Worm (Caenorhabditis elegans) whole organism, mixed stage, embryonic: ENCODE data around the gene C46G7.2.
A peak's percentile ranks its signal among the peaks of the same experiment; 100 is the strongest.

Source experiments
- M03D4.4 ChIP-seq: sonication (generic microtip); optimal IDR thresholded peaks from 2 replicates; lab custom pipeline; 2017; ENCODE audit warnings: mild to moderate bottlenecking, missing genetic modification characterization, missing compliant biosample characterization
- bed-3 ChIP-seq: fragments of 200-800 bp; sonication (Bioruptor generic); optimal IDR thresholded peaks from 3 replicates; lab custom pipeline; 2018; ENCODE audit warnings: mild to moderate bottlenecking, missing genetic modification characterization, moderate library complexity, missing compliant biosample characterization
- ceh-83 ChIP-seq: fragments of 200-800 bp; sonication (Bioruptor generic); optimal IDR thresholded peaks from 2 replicates; lab custom pipeline; 2018; ENCODE audit warnings: mild to moderate bottlenecking, missing genetic modification characterization, missing compliant biosample characterization
- ces-1 ChIP-seq: fragments of 150-350 bp; optimal IDR thresholded peaks from 2 replicates; lab custom pipeline; 2014; ENCODE audit warnings: missing biosample characterization, missing genetic modification reagents, missing genetic modification characterization
- cnd-1 ChIP-seq: fragments of 200-800 bp; sonication (Bioruptor generic); optimal IDR thresholded peaks from 2 replicates; lab custom pipeline; 2018; ENCODE audit warnings: mild to moderate bottlenecking, missing genetic modification characterization, missing compliant biosample characterization
- elt-3 ChIP-seq: fragments of 150-350 bp; optimal IDR thresholded peaks from 2 replicates; lab custom pipeline; 2014; ENCODE audit warnings: missing biosample characterization, missing genetic modification characterization
- flh-1 ChIP-seq: fragments of 200-800 bp; sonication (Bioruptor generic); optimal IDR thresholded peaks from 2 replicates; lab custom pipeline; 2018; ENCODE audit warnings: mild to moderate bottlenecking, missing genetic modification characterization, moderate library complexity, missing compliant biosample characterization
- lin-13 ChIP-seq: fragments of 150-350 bp; optimal IDR thresholded peaks from 2 replicates; lab custom pipeline; 2014; ENCODE audit warnings: missing biosample characterization, missing genetic modification characterization
- mep-1 ChIP-seq: fragments of 150-350 bp; optimal IDR thresholded peaks from 2 replicates; lab custom pipeline; 2017; ENCODE audit warnings: missing biosample characterization, missing genetic modification reagents, missing genetic modification characterization, inconsistent platforms
- nhr-12 ChIP-seq: fragments of 150-350 bp; optimal IDR thresholded peaks from 2 replicates; lab custom pipeline; 2014; ENCODE audit warnings: missing biosample characterization, missing genetic modification characterization
- nhr-2 ChIP-seq: fragments of 150-350 bp; optimal IDR thresholded peaks from 2 replicates; lab custom pipeline; 2014; ENCODE audit warnings: missing biosample characterization, missing genetic modification characterization
- pha-4 ChIP-seq: fragments of 150-350 bp; optimal IDR thresholded peaks from 2 replicates; lab custom pipeline; 2018; ENCODE audit warnings: missing biosample characterization, missing genetic modification reagents, missing genetic modification characterization
- sem-2 ChIP-seq: fragments of 200-800 bp; sonication (Bioruptor generic); optimal IDR thresholded peaks from 2 replicates; lab custom pipeline; 2018; ENCODE audit warnings: mild to moderate bottlenecking, missing genetic modification characterization, missing compliant biosample characterization
- ztf-11 ChIP-seq: fragments of 150-350 bp; optimal IDR thresholded peaks from 2 replicates; lab custom pipeline; 2014; ENCODE audit warnings: missing biosample characterization, missing genetic modification characterization

C46G7.2 gene

DNA sequence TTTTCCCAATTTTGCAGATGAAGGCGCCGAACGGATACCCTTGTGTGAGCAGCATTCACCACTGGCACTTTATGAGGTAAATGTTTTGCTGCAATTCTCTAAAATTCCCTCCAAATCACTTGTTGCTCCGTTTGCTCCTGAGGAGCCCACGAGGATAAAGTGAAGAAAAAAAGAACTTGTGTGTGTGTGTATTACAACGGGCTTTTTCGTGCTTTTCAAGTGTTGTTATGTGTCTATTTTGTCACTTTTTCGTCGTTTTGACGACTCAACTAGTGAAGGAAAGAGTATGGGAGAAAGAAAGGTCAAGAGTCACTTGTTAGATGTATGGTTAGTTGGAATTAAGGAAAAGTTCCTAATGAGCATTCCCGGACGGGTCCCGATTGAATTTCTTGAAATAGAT is 47.1 kb downstream of the C46G7.2 start:
- TF ChIP-seq nhr-12 (tag; lab: Kevin White, UChicago): no peak

- TF ChIP-seq M03D4.4 (tag; lab: Kevin White, UChicago): no peak
- TF ChIP-seq mep-1: no peak
- TF ChIP-seq pha-4 (tag; lab: Kevin White, UChicago): no peak
- TF ChIP-seq ztf-11 (tag; lab: Kevin White, UChicago): no peak
- TF ChIP-seq flh-1 (GFP tag; lab: Kevin White, UChicago): no peak
- no peak for TF ChIP-seq ceh-83 (GFP tag; lab: Kevin White, UChicago)
- no peak for TF ChIP-seq elt-3 (tag; lab: Kevin White, UChicago)
- no peak for TF ChIP-seq cnd-1 (tag; lab: Kevin White, UChicago)
- no peak for TF ChIP-seq lin-13 (tag; lab: Kevin White, UChicago)
These were observed 49.7 kb downstream of the C46G7.2 start for ce11 chrIV:6064657-6065056.

- TF ChIP-seq sem-2 (GFP tag; lab: Kevin White, UChicago) (no peak), ces-1 (GFP tag; lab: Kevin White, UChicago) (peak; percentile 90), nhr-2 (tag; lab: Kevin White, UChicago) (no peak), bed-3 (GFP tag; lab: Kevin White, UChicago) (no peak)
These were observed 50.2 kb downstream of the C46G7.2 start for ce11 chrIV:6065186-6065585.
